Worm (Caenorhabditis elegans) whole organism, young adult: ENCODE results near the gene C01G12.3.

ENCODE experiments used
- B0019.2 ChIP-seq: fragments of 200-800 bp; sonication (Bioruptor generic); conservative IDR thresholded peaks from 2 replicates; pipeline ENCODE4 v1.3.6; 2022; ENCODE audit warnings: missing genetic modification reagents, missing genetic modification characterization, missing compliant biosample characterization
- D2030.7 ChIP-seq: fragments of 200-800 bp; sonication (Bioruptor generic); IDR thresholded peaks from 2 replicates; pipeline ENCODE4 v1.3.6; 2022; ENCODE audit warnings: missing genetic modification reagents, missing genetic modification characterization, missing compliant biosample characterization
- F10E7.11 ChIP-seq: sonication (generic microtip); optimal IDR thresholded peaks from 2 replicates; lab custom pipeline; 2017; ENCODE audit warnings: mild to moderate bottlenecking, missing genetic modification characterization, moderate library complexity, missing compliant biosample characterization
- ama-1 ChIP-seq, 3 experiments: fragments of 150-350 bp in 1 of 3; sonication (generic microtip) in 2 of 3; optimal IDR thresholded peaks; 2 replicates each; lab custom pipeline; 2014 to 2018; ENCODE audit warnings: missing biosample characterization in 2 of 3, missing genetic modification characterization in 2 of 3, missing genetic modification reagents in 2 of 3
- attf-3 ChIP-seq: fragments of 200-800 bp; sonication (Bioruptor generic); conservative IDR thresholded peaks from 2 replicates; pipeline ENCODE4 v1.3.6; 2022; ENCODE audit warnings: missing genetic modification reagents, missing genetic modification characterization, missing compliant biosample characterization
- ceh-58 ChIP-seq: fragments of 200-800 bp; sonication (Bioruptor generic); IDR thresholded peaks from 2 replicates; pipeline ENCODE4 v1.3.6; 2022; ENCODE audit warnings: missing genetic modification characterization, missing compliant biosample characterization
- hmg-20 ChIP-seq: fragments of 200-800 bp; sonication (Bioruptor generic); IDR thresholded peaks from 2 replicates; pipeline ENCODE4 v1.3.6; 2022; ENCODE audit warnings: missing genetic modification reagents, missing genetic modification characterization, missing compliant biosample characterization
- madf-10 ChIP-seq: sonication (generic microtip); optimal IDR thresholded peaks from 2 replicates; lab custom pipeline; 2016; ENCODE audit warnings: mild to moderate bottlenecking, missing genetic modification characterization, missing compliant biosample characterization
- mxl-1 ChIP-seq: sonication (generic microtip); optimal IDR thresholded peaks from 2 replicates; lab custom pipeline; 2016; ENCODE audit warnings: missing genetic modification characterization, missing compliant biosample characterization
- sea-2 ChIP-seq: fragments of 200-800 bp; sonication (Bioruptor generic); IDR thresholded peaks from 2 replicates; pipeline ENCODE4 v1.3.6; 2022; ENCODE audit warnings: missing genetic modification characterization, missing compliant biosample characterization
- tbp1 ChIP-seq: fragments of 200-800 bp; sonication (Bioruptor generic); optimal IDR thresholded peaks from 2 replicates; lab custom pipeline; 2018; ENCODE audit warnings: mild to moderate bottlenecking, missing genetic modification characterization, missing compliant biosample characterization
- unc-130 ChIP-seq: sonication (generic microtip); optimal IDR thresholded peaks from 2 replicates; lab custom pipeline; 2016; ENCODE audit warnings: missing genetic modification reagents, missing genetic modification characterization, missing compliant biosample characterization
- unc-62 ChIP-seq: fragments of 150-350 bp; optimal IDR thresholded peaks from 2 replicates; lab custom pipeline; 2014; ENCODE audit warnings: missing biosample characterization, missing genetic modification reagents, missing genetic modification characterization
- ztf-26 ChIP-seq: sonication (generic microtip); optimal IDR thresholded peaks from 2 replicates; lab custom pipeline; 2017; ENCODE audit warnings: missing genetic modification characterization, missing compliant biosample characterization

ce11 chrII:14574790-14575189 lies 7.3 kb downstream of the C01G12.3 start:
- TF ChIP-seq ztf-26: no peak
- TF ChIP-seq ceh-58 (GFP tag; lab: Robert Waterston, UW): no peak
- no peak for TF ChIP-seq D2030.7
- TF ChIP-seq tbp1 (GFP tag; lab: Kevin White, UChicago): no peak
- TF ChIP-seq attf-3 (GFP tag; lab: Robert Waterston, UW): no peak
- no peak for TF ChIP-seq unc-130 (GFP tag; lab: Kevin White, UChicago)
- no peak for TF ChIP-seq unc-62
- no peak for TF ChIP-seq hmg-20
- TF ChIP-seq F10E7.11 (tag; lab: Kevin White, UChicago): no peak
- TF ChIP-seq B0019.2: no peak
- TF ChIP-seq mxl-1 (tag; lab: Kevin White, UChicago): no peak
- TF ChIP-seq sea-2 (GFP tag; lab: Robert Waterston, UW): no peak
- TF ChIP-seq madf-10 (tag; lab: Kevin White, UChicago): no peak
- no peak for TF ChIP-seq ama-1 (optimal IDR thresholded peaks at IDR 0.05; lab: Kevin White, UChicago)
- no peak for TF ChIP-seq ama-1 (GFP tag; optimal IDR thresholded peaks at IDR 0.05; lab: Kevin White, UChicago)
